Fruit fly (Drosophila melanogaster): ENCODE data around the gene CG5805.

Gene CG5805

DNA sequence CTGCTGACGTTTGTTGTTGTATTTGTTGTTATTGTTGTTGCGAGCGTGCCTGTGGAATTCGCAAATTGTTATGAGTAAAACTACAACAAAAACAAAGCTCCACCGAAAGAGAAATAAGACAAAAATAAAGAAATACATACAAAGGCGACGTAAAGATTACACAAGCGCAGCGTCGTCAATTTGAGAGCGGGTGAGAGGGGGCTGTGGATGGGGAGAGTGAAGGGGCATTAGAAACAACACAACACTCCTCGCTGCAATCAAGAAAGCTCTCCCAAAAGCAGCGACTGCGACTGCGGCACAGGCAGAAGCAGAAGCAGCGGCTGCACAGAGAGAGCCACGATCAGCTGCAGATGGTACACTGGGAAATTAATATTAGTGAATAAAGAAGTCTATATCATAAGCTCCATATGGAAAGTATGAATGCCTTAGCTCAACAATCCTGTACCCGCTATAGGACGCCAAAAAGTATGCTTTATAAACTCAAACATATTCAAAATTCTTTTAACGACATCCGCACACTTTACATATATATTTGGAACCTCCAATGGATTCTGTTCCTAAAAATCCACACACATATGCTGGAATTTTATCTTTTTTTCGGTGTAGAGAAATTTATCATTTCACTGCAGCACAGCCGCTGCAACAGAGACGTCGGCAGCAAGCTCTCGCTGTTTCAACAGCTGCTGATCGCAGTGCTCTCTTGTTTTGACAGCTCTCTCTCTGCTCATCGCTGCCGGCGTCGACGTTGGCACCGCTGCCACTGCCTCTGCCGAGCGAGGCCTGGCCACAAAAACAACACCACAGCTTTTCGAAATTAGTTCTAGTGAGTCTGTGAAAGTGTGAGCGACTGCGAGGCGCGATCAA lies 18.5 kb downstream of the CG5805 start, which contains the start of gene CG13631 (continued):
- TF ChIP-seq Gug (GFP tag; IDR thresholded peaks at IDR 0.05) (peak; percentile 98), Sox14 (GFP tag; optimal IDR thresholded peaks at IDR 0.05) (peak; percentile 98), CG1621 (tag; optimal IDR thresholded peaks at IDR 0.05) (peak; percentile 78), CG3919 (GFP tag; optimal IDR thresholded peaks at IDR 0.05) (peak; percentile 98), fkh (GFP tag; optimal IDR thresholded peaks at IDR 0.05) (peak; percentile 27), CG6808 (GFP tag; optimal IDR thresholded peaks at IDR 0.05) (peak; percentile 80), CG11902 (GFP tag; optimal IDR thresholded peaks at IDR 0.05) (peak; percentile 96), CG3032 (tag; optimal IDR thresholded peaks at IDR 0.05) (peak; percentile 87), net (GFP tag; optimal IDR thresholded peaks at IDR 0.05) (peak; percentile 98), Sox15 (GFP tag; optimal IDR thresholded peaks at IDR 0.05) (peak; percentile 95)

DNA sequence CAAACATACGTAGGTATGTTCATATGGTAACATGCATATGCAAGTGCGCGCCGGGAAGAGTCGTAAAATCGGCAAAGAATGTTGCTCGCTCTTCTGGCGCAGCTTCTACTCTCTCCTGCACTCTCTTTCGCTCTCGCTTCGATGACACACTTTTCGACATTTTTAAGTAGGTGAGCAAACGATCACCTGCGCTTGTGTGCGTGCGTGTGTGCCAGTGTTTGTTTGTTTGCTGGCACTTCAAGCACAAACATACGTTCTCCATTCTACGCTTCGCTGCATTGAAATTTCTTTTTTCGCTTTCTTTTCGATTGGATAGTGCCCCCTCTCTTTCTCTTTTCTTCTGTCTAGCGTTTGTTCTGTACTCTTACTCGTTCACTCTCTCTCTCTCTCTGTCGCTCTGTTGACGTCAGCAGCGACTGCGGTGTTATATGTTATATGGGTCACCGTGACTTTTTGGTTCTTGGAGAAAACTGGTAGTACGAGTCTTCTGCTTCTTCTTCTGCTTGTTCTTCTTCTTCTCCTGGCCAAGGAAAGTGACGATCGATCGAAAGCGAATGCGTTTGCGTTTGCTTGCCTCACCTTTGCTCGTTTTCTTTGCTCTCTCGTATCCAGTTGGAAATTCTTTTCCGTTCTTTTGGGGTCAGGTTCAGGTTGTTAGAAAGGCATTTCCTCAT lies 19.4 kb downstream of the CG5805 start:
- TF ChIP-seq CG6276 (GFP tag; optimal IDR thresholded peaks at IDR 0.05), result no peak
- TF ChIP-seq CG6163 (GFP tag; IDR thresholded peaks at IDR 0.05), result 0 out of 3 replicates have a peak, but pooled peaks have one; percentile 42
- no peak for TF ChIP-seq ss (GFP tag; optimal IDR thresholded peaks at IDR 0.05)
- peak; percentile 54 for TF ChIP-seq topi (GFP tag; optimal IDR thresholded peaks at IDR 0.05)
- peak; percentile 29 for TF ChIP-seq CG3919 (GFP tag; optimal IDR thresholded peaks at IDR 0.05)
- peak; percentile 84 for TF ChIP-seq Eip75B (GFP tag; optimal IDR thresholded peaks at IDR 0.05)
- peak; percentile 21 for TF ChIP-seq OdsH (GFP tag; optimal IDR thresholded peaks at IDR 0.05)
- no peak for TF ChIP-seq CG11762 (GFP tag; optimal IDR thresholded peaks at IDR 0.05; ENCODE audit: insufficient read depth)
- TF ChIP-seq CG7368 (GFP tag; optimal IDR thresholded peaks at IDR 0.05), result no peak
- TF ChIP-seq lz (GFP tag; optimal IDR thresholded peaks at IDR 0.05), result peak; percentile 4
- peak; percentile 100 for TF ChIP-seq Blimp-1 (GFP tag; optimal IDR thresholded peaks at IDR 0.05)
- TF ChIP-seq pdm3 (GFP tag; optimal IDR thresholded peaks at IDR 0.05), result no peak
- TF ChIP-seq Sox102F (GFP tag; optimal IDR thresholded peaks at IDR 0.05), result peak; percentile 57
- peak; percentile 49 for TF ChIP-seq svp (GFP tag)
- TF ChIP-seq Eip78C (GFP tag), result peak; percentile 58
- TF ChIP-seq CG1621 (tag; optimal IDR thresholded peaks at IDR 0.05), result no peak
- no peak for TF ChIP-seq CG6792 (GFP tag; optimal IDR thresholded peaks at IDR 0.05)
- peak; percentile 55 for TF ChIP-seq Met (GFP tag; optimal IDR thresholded peaks at IDR 0.05)
- no peak for TF ChIP-seq esn (GFP tag; optimal IDR thresholded peaks at IDR 0.05)
- peak; percentile 23 for TF ChIP-seq achi (GFP tag; optimal IDR thresholded peaks at IDR 0.05)
- no peak for TF ChIP-seq spab (GFP tag; optimal IDR thresholded peaks at IDR 0.05)
- TF ChIP-seq Lpt (GFP tag; optimal IDR thresholded peaks at IDR 0.05), result peak; percentile 18

DNA sequence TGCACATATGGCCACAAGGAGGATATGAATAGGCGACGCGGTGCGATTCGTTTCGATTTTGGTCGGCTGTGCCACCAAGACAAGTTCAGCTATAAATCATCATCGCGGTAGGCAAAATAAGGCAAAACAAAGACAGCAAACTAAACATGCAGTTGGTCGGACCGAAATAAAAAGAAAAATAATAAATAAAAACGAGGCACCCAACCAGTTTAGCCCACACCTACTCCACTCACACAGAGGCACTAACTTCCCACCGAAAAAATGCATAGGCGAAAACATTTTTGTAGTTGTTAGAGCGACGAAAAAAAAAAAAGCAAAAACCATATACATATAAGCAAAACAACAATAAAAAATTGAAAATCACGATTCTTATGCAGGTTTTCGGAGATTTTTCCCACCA lies 20.5 kb downstream of the CG5805 start:
- TF ChIP-seq fd85E (GFP tag; optimal IDR thresholded peaks at IDR 0.05) (no peak), CG6163 (GFP tag; IDR thresholded peaks at IDR 0.05) (no peak), lz (GFP tag; optimal IDR thresholded peaks at IDR 0.05) (no peak), esn (GFP tag; optimal IDR thresholded peaks at IDR 0.05) (no peak), Met (GFP tag; optimal IDR thresholded peaks at IDR 0.05) (no peak), Eip75B (GFP tag; optimal IDR thresholded peaks at IDR 0.05) (no peak), CG6854 (GFP tag; optimal IDR thresholded peaks at IDR 0.05) (no peak), Smox (GFP tag; optimal IDR thresholded peaks at IDR 0.05) (no peak), eg (GFP tag; IDR thresholded peaks at IDR 0.05) (peak; percentile 40; the same call in 2 of the 3 replicates), Blimp-1 (GFP tag; optimal IDR thresholded peaks at IDR 0.05) (no peak), Hr4 (GFP tag; optimal IDR thresholded peaks at IDR 0.05) (peak; percentile 5), vri (GFP tag; optimal IDR thresholded peaks at IDR 0.05) (no peak), CG6276 (GFP tag; optimal IDR thresholded peaks at IDR 0.05) (peak; percentile 56), CG15336 (GFP tag; IDR thresholded peaks at IDR 0.05) (peak; percentile 34; the same call in 1 of the 2 replicates), CG8119 (GFP tag; IDR thresholded peaks at IDR 0.05) (peak; percentile 75)

All from whole organism, prepupa.